Fruit fly (Drosophila melanogaster): ENCODE results near the gene bbx.
A peak's percentile ranks its signal among the peaks of the same experiment; 100 is the strongest.

bbx gene

DNA sequence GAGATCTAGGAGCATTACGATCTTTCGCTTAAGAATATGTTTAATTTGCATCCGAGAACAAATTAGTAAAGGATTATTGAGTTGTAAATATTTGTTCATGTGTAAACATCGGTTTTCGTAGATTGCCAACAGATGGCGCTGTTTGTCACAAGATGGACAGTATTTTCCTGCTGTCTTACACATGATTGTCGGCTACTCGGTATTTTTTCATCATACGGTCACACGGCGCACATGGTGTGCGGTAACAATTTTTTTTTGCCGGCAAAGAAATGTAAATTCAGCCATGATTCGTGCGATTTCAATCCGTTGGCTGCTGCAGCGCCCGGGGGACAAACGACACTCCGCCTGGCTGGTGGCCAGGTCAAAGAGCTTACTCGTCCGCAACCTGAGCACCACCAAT, at the start of gene bbx, which contains the start of gene waw (continued):
- TF ChIP-seq Hey (tag; optimal IDR thresholded peaks at IDR 0.05) (no peak), Atf6 (GFP tag; IDR thresholded peaks at IDR 0.05) (no peak), repo (GFP tag; optimal IDR thresholded peaks at IDR 0.05) (no peak), sob (GFP tag; IDR thresholded peaks at IDR 0.05) (no peak), CG12659 (GFP tag; optimal IDR thresholded peaks at IDR 0.05) (peak; percentile 68), CG34422 (GFP tag; IDR thresholded peaks at IDR 0.05) (peak; percentile 81; the same call in 1 of the 3 replicates), Camta (GFP tag; optimal IDR thresholded peaks at IDR 0.05) (peak; percentile 3), bowl (GFP tag; IDR thresholded peaks at IDR 0.05) (no peak), amos (GFP tag; IDR thresholded peaks at IDR 0.05; ENCODE audit: partially characterized antibody) (no peak), dysf (GFP tag; IDR thresholded peaks at IDR 0.05) (no peak), CG1647 (GFP tag; optimal IDR thresholded peaks at IDR 0.05) (no peak), phol (tag; optimal IDR thresholded peaks at IDR 0.05) (peak; percentile 46), CG9876 (GFP tag; optimal IDR thresholded peaks at IDR 0.05) (no peak), CG32772 (GFP tag; IDR thresholded peaks at IDR 0.05) (peak; percentile 37; the same call in 1 of the 2 replicates), CG4282 (GFP tag; optimal IDR thresholded peaks at IDR 0.05) (no peak), CG15479 (GFP tag; optimal IDR thresholded peaks at IDR 0.05) (no peak), HHEX (GFP tag; optimal IDR thresholded peaks at IDR 0.05) (peak; percentile 34), CG1233 (GFP tag; optimal IDR thresholded peaks at IDR 0.05) (peak; percentile 19), CG17186 (GFP tag; optimal IDR thresholded peaks at IDR 0.05) (no peak), CG9727 (GFP tag; optimal IDR thresholded peaks at IDR 0.05) (peak; percentile 47), CkIIα-i1 (GFP tag; IDR thresholded peaks at IDR 0.05) (no peak), HmgD (GFP tag; optimal IDR thresholded peaks at IDR 0.05) (peak; percentile 11), CG11504 (tag; optimal IDR thresholded peaks at IDR 0.05) (no peak), CG3995 (GFP tag; optimal IDR thresholded peaks at IDR 0.05) (peak; percentile 3), Jarid2 (GFP tag; optimal IDR thresholded peaks at IDR 0.05) (no peak), h (optimal IDR thresholded peaks at IDR 0.05) (no peak), CG10462 (GFP tag; optimal IDR thresholded peaks at IDR 0.05) (no peak), pho (GFP tag; optimal IDR thresholded peaks at IDR 0.05) (peak; percentile 18), Side (GFP tag; optimal IDR thresholded peaks at IDR 0.05) (no peak), Oli (tag; optimal IDR thresholded peaks at IDR 0.05) (no peak), gsb-n (tag; optimal IDR thresholded peaks at IDR 0.05) (no peak), gem (tag; optimal IDR thresholded peaks at IDR 0.05) (no peak), CG43689 (GFP tag; IDR thresholded peaks at IDR 0.05) (no peak), fd3F (GFP tag; optimal IDR thresholded peaks at IDR 0.05) (no peak), CG8388 (GFP tag; optimal IDR thresholded peaks at IDR 0.05) (no peak), CG12942 (GFP tag; optimal IDR thresholded peaks at IDR 0.05) (no peak), CG10959 (GFP tag; IDR thresholded peaks at IDR 0.05) (0 out of 2 replicates have a peak, but pooled peaks have one; percentile 11), CG12769 (tag; optimal IDR thresholded peaks at IDR 0.05) (no peak), CG13287 (GFP tag; IDR thresholded peaks at IDR 0.05; ENCODE audit: partially characterized antibody) (peak; percentile 29; the same call in 1 of the 2 replicates), Meics (GFP tag; optimal IDR thresholded peaks at IDR 0.05) (no peak), hth (optimal IDR thresholded peaks at IDR 0.05) (no peak), Eip74EF (GFP tag; optimal IDR thresholded peaks at IDR 0.05) (no peak), exex (tag; optimal IDR thresholded peaks at IDR 0.05) (no peak), da (GFP tag; optimal IDR thresholded peaks at IDR 0.05) (no peak), CG8944 (GFP tag; optimal IDR thresholded peaks at IDR 0.05) (no peak), Ptx1 (GFP tag; IDR thresholded peaks at IDR 0.05) (no peak), CG31388 (GFP tag; optimal IDR thresholded peaks at IDR 0.05) (no peak), toy (GFP tag; IDR thresholded peaks at IDR 0.05) (no peak), Mrtf (GFP tag; IDR thresholded peaks at IDR 0.05) (no peak), CG6254 (GFP tag; optimal IDR thresholded peaks at IDR 0.05) (no peak), CG17359 (tag; optimal IDR thresholded peaks at IDR 0.05) (peak; percentile 23), ro (GFP tag; IDR thresholded peaks at IDR 0.05) (no peak)

Measured in whole organism, embryonic.